Worm (Caenorhabditis elegans): ENCODE results near the gene srab-25.

The srab-25 gene

DNA sequence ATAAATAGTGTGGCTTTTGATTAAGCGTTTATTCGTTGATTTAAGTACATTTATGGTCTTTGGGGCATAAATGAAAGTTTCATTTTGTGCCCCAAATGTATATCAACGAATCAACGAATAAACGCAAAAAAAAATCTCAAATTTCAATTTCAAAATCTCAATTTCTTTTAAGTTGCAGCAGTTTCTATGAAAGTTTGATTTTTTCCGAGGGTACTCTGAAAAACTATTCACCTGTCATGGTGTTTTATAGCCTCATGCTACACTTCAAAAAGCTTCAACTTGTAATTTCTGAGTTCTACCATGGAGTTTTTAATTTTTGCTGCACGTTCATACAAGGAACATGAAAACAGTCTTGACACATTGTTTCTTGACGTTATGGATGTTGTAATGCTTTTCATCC is 11.5 kb upstream of the srab-25 start, which contains the start of gene ZK697.1:
Gene ZK697.1, plus strand, starts transcription at position 301 of the 400 bp plus-strand sequence.
- TF ChIP-seq W03F9.2 (tag; optimal IDR thresholded peaks at IDR 0.05) (no peak), him-1 (tag; optimal IDR thresholded peaks at IDR 0.05) (no peak), dao-5 (tag; optimal IDR thresholded peaks at IDR 0.05) (no peak)

DNA sequence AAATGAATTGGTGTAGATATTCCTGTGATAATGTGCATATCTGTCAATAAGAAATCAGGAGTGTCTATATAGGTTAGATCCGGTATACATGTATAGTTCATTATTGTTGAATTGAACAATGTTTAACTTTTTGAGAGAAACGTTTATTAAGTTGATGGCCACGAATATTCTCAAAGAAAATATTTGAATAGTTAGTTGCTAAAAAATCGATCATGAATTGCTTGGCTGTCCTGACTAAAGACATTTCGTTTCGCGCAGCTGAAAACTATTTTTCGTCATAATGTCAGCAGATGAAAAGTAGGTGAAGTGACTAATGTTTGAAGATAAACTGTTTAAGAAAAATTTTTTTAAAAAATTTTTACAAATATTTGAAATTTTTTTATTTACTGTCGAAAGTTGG is 10.5 kb upstream of the srab-25 start, which contains the start of gene srh-199:
Gene srh-199, minus strand, starts transcription at position 101 of the 400 bp plus-strand sequence.
- TF ChIP-seq dao-5 (tag; optimal IDR thresholded peaks at IDR 0.05) (no peak), him-1 (tag; optimal IDR thresholded peaks at IDR 0.05) (no peak)

DNA sequence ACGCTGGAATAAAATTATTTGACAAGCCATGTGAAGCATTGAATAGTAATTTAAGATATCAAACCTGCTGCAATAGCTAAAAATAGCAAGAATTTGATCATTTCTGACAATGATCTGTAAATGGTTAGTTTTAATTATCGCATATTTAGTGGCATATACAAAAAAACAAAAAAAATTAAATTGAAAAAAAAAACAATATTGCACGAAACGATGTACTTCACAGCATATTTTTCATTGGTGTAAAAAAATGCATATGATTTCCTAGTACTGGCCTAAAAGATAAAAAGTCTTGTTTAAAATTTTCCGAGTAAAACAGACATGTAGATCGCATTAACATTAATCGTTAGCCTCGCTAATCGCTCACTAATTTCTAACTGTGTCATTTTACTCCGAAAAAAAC is 8.1 kb upstream of the srab-25 start, which contains the start of gene ZK697.8:
Gene ZK697.8, minus strand, starts transcription at position 101 of the 400 bp plus-strand sequence.
- TF ChIP-seq him-1 (tag; optimal IDR thresholded peaks at IDR 0.05) = no peak
- TF ChIP-seq dao-5 (tag; optimal IDR thresholded peaks at IDR 0.05) = no peak
- TF ChIP-seq W03F9.2 (tag; optimal IDR thresholded peaks at IDR 0.05) = no peak

DNA sequence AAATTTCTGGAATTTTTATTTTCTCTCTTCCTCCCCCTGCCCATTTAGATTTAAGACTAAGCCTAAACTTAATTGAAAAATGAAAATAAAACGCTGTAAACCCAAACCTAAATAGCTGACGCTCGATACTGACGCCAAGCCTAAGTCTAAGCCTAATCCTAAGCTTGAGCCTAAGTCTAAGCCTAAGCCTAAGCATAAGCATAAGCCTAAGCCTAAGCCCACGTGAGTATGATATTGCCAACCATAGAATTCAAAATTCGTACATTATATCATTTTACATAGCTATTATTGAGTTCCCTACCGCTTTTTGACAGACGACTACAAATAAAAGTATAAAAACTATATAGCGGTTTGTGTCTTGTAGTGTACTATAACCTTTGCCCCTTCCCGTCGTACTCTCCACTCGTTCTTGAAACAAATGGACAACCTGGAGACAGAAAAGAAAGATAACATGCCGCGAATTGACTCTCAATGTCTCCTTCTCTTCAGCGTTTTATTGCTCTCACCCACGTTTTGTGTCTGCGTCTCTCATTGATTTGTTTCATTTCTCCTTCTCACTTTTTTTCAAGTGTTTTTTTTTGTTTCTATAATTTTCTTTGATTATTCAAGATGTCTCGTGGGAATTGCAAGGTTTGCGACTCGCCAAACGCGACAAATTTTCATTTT is 2.4 kb upstream of the srab-25 start, which contains the start of gene nhr-256:
Gene nhr-256, plus strand, starts transcription at position 567 of the 666 bp plus-strand sequence.
- TF ChIP-seq dao-5 (tag; optimal IDR thresholded peaks at IDR 0.05) = no peak
- peak; percentile 80 for TF ChIP-seq W03F9.2 (tag; optimal IDR thresholded peaks at IDR 0.05)

DNA sequence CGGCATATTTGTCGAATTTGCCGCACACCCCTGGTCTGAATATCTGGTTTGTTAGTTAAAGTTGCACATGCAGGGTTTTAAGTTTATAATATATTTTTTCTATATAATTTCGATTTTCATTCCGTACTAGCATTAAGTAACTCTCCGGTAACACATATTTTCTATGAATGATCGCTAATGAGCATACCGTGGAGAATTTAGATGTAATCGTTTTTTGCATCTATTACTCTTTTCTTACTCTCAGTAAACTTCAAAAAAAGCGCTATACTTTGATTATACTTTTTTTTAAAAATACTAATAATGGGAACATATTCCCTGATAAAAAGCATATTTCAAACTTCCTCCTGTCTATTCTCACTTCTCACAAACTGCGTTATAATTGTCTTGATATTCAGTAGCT is 6.4 kb downstream of the srab-25 start, which contains the start of gene str-160:
Gene str-160, plus strand, starts transcription at position 301 of the 400 bp plus-strand sequence.
- no peak for TF ChIP-seq him-1 (tag; optimal IDR thresholded peaks at IDR 0.05)
- no peak for TF ChIP-seq dao-5 (tag; optimal IDR thresholded peaks at IDR 0.05)
- TF ChIP-seq W03F9.2 (tag; optimal IDR thresholded peaks at IDR 0.05) = no peak

DNA sequence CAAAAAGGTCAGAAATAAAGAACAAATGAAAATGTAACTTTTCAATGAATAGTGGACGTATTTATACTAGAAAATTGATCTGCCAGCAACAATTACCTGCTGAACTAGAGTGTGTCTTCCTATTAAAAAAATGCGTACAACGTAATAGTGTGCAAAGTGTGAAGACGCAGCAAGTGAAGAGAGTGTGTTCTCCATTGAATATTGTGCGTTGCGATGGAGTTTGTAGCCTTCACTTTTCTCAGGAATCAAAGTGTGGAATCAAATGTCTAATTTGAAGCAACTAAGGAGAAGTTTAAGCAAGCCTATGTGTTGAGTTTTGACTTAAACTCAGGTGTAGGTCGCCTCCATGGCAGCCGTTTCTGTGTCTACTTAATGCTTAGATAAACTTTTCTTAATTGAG is 9.1 kb downstream of the srab-25 start, which contains the start of gene gst-21:
Gene gst-21, minus strand, starts transcription at position 101 of the 400 bp plus-strand sequence.
- TF ChIP-seq dao-5 (tag; optimal IDR thresholded peaks at IDR 0.05) (no peak), him-1 (tag; optimal IDR thresholded peaks at IDR 0.05) (no peak), W03F9.2 (tag; optimal IDR thresholded peaks at IDR 0.05) (no peak)

DNA sequence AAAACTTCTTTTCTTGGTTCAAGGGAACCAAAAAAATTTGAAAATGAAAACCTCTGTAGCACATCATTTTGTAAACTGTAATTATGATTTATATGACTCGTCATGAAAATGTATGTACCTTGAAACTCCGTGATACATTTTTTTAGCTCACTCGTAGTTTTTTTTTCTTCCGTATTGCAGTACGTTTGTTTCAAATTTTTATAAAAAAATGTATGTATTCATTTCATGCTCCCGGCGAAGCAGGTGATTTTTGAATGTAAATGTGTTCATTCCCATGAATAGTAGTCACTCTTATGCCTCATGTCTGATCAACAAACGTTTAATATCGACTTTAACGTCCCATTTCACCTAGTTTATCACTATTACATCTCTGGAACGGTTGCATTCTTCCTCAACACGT is 15.6 kb downstream of the srab-25 start, which contains the start of gene sri-27:
Gene sri-27, plus strand, starts transcription at position 301 of the 400 bp plus-strand sequence.
- TF ChIP-seq W03F9.2 (tag; optimal IDR thresholded peaks at IDR 0.05) = no peak
- TF ChIP-seq him-1 (tag; optimal IDR thresholded peaks at IDR 0.05) = no peak
- no peak for TF ChIP-seq dao-5 (tag; optimal IDR thresholded peaks at IDR 0.05)

DNA sequence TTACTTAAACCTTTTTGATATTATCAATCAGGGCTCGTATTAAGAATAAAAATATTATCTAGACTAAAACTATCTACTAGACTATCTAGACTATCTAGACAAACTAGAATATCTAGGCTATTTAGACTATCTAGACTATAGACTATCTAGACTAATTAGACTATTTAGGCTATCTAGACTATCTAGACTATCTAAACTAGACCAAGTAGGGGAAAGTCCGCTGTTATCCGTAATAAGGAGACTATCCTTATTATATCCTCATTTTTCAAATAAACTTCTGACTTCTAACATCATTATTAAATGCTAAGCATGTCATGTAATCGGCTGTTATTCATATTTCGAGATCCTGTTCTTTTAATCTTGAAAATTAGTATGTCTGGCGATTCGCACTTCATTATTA is 19.0 kb downstream of the srab-25 start, which contains the start of gene srw-101:
Gene srw-101, plus strand, starts transcription at position 301 of the 400 bp plus-strand sequence.
- no peak for TF ChIP-seq him-1 (tag; optimal IDR thresholded peaks at IDR 0.05)
- no peak for TF ChIP-seq W03F9.2 (tag; optimal IDR thresholded peaks at IDR 0.05)
- TF ChIP-seq dao-5 (tag; optimal IDR thresholded peaks at IDR 0.05) = no peak

DNA sequence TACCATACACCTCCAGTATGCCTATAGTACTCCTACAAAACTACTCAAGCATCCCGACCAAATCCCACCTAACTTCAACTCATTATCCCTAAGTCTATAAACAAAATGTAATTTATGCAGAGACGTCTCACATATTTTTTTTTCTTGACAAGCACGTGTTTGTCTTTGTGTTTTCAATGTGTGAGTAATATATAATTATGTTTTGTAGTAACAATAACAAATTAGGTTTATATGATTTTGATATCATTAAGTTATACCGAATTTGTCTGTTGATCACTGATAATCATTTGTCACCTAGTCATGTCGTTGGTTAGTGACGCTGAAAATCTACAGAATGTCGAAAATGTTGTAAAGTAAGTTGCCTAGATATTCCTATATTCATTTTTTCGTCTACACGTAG is 21.0 kb downstream of the srab-25 start, which contains the start of gene srw-102:
Gene srw-102, plus strand, starts transcription at position 301 of the 400 bp plus-strand sequence.
- TF ChIP-seq him-1 (tag; optimal IDR thresholded peaks at IDR 0.05) (no peak), W03F9.2 (tag; optimal IDR thresholded peaks at IDR 0.05) (no peak), dao-5 (tag; optimal IDR thresholded peaks at IDR 0.05) (no peak)

DNA sequence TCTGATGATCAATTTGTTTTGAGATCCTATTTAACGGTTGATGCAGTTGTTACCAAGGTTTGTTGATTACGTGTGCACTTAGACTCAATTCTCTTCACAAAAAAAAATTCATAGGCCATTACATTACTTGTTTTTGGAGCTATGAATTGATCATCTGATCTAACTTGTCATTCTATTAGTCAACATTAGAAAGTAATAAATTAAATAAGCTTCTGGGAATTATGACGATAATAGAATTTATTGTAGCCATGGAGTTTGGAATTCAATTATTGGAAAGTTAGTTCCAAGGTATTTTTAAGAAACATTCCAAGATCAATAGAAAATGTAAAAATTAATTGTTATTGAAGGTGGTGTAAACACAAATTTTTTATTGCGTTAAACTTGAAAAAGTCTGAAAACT is 22.7 kb downstream of the srab-25 start:
- TF ChIP-seq dao-5 (tag; optimal IDR thresholded peaks at IDR 0.05) = no peak
- TF ChIP-seq him-1 (tag; optimal IDR thresholded peaks at IDR 0.05) = no peak
- no peak for TF ChIP-seq W03F9.2 (tag; optimal IDR thresholded peaks at IDR 0.05)

DNA sequence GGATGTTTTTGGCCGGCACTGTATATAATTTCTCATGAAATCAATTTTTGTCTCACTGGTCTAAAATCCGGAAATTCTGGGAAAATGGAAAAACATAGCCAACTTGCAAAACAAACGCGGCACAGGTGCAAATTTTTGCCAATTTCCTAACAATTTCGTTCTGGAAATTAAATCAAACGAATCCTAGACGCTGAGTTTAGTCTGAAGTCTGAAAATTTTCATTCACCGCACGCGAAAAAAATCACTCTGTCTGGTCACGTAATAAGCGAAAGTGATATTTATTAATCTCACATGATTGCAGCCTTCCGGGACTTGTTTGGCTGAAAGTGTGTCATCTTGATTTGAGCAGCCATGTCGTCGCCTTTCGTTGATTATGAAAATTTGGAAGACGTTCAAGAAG is 24.1 kb downstream of the srab-25 start, which contains the start of gene srw-103:
Gene srw-103, plus strand, starts transcription at position 301 of the 400 bp plus-strand sequence.
- TF ChIP-seq W03F9.2 (tag; optimal IDR thresholded peaks at IDR 0.05) = no peak
- TF ChIP-seq dao-5 (tag; optimal IDR thresholded peaks at IDR 0.05) = no peak
- TF ChIP-seq him-1 (tag; optimal IDR thresholded peaks at IDR 0.05) = no peak

DNA sequence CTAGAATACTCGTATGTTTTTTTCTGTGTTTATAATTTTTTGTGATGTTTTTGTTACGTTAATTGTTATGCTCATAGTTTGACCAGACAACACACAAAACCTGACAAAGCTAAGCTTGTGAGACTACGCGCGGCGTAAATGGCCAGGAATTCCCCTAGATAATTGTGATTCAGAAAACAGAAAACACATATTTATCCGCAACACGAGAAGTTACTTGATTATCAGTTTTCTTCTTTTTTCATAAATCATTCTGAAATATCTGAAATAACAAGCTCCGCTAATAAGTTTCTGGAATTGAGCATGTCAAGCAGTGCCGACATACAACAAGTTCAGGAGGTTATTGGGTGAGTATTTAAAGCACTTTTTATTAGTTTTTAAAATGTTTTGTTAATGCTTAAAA is 30.1 kb downstream of the srab-25 start, which contains the start of gene srw-100:
Gene srw-100, plus strand, starts transcription at position 301 of the 400 bp plus-strand sequence.
- TF ChIP-seq dao-5 (tag; optimal IDR thresholded peaks at IDR 0.05) (no peak), him-1 (tag; optimal IDR thresholded peaks at IDR 0.05) (no peak), W03F9.2 (tag; optimal IDR thresholded peaks at IDR 0.05) (no peak)

DNA sequence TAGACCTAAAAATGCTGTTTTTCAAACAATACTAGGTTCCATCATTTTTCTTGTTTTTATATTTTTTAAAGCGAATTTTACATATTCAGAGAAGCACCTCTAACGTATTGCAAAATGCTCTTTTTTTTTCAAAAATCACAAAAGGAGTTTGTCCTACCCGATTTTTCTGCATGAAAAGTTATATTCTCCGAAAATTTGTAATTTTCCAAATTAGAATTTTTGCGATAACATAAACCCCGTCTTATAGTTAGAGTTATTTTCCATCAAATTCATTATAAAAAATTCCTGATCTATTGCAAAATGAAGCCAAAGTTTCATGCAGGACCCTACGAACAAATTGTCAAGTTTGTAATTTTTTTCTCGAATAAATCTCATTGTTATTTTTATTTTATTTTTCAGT is 32.5 kb downstream of the srab-25 start, which contains the start of gene srw-99:
Gene srw-99, plus strand, starts transcription at position 301 of the 400 bp plus-strand sequence.
- TF ChIP-seq W03F9.2 (tag; optimal IDR thresholded peaks at IDR 0.05) (no peak), dao-5 (tag; optimal IDR thresholded peaks at IDR 0.05) (no peak), him-1 (tag; optimal IDR thresholded peaks at IDR 0.05) (no peak)

DNA sequence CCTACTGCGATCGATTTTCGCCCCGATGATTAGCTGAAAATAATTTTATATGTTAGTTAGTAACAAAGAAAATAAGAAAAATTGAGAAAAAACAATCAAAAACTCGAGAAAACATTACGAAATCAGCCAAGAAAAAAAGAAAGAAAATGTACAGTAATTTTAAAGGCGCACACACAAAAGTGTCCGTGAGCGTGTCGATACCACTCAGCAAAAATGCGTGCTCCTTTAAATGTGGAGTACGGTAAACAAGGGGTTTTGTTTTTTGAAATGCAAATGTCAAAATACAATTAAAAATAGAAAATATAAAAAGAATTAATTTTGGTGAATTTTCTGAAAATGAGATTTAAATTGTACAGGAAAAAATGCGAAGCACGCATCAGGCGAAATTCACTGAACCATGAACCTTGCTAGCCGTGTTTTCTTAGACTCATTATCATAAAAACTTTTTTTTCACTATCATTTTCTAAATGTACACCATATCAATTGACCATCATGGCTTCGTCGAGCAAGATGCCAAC is 39.3 kb downstream of the srab-25 start, which contains the start of gene srw-90:
Gene srw-90, plus strand, starts transcription at position 468 of the 518 bp plus-strand sequence.
- TF ChIP-seq dao-5 (tag; optimal IDR thresholded peaks at IDR 0.05) = no peak
- TF ChIP-seq him-1 (tag; optimal IDR thresholded peaks at IDR 0.05) = no peak
- TF ChIP-seq W03F9.2 (tag; optimal IDR thresholded peaks at IDR 0.05) = no peak

Data from whole organism, L4/young adult.